Worm (Caenorhabditis elegans) whole organism, late embryonic: Measurements from ENCODE around the gene tam-1.

Experiments used
- C08G9.2 ChIP-seq: sonication (generic microtip); optimal IDR thresholded peaks from 2 replicates; lab custom pipeline; 2016; ENCODE audit warnings: mild to moderate bottlenecking, missing genetic modification characterization, moderate library complexity, missing compliant biosample characterization
- K09A11.1 ChIP-seq: sonication (generic microtip); optimal IDR thresholded peaks from 2 replicates; lab custom pipeline; 2017; ENCODE audit warnings: antibody characterized with exemption, mild to moderate bottlenecking, missing genetic modification characterization, missing compliant biosample characterization; ENCODE audit not compliant: insufficient read depth
- Y22D7AL.16 ChIP-seq: sonication (generic microtip); optimal IDR thresholded peaks from 2 replicates; lab custom pipeline; 2016; ENCODE audit warnings: missing genetic modification characterization, missing compliant biosample characterization
- ahr-1 ChIP-seq: sonication (generic microtip); optimal IDR thresholded peaks from 2 replicates; lab custom pipeline; 2016; ENCODE audit warnings: missing genetic modification characterization, missing compliant biosample characterization
- ama-1 ChIP-seq: fragments of 150-350 bp; optimal IDR thresholded peaks from 2 replicates; lab custom pipeline; 2014
- ceh-18 ChIP-seq: sonication (generic microtip); optimal IDR thresholded peaks from 2 replicates; lab custom pipeline; 2016; ENCODE audit warnings: missing genetic modification characterization, missing compliant biosample characterization
- ceh-24 ChIP-seq: sonication (generic microtip); optimal IDR thresholded peaks from 2 replicates; lab custom pipeline; 2016; ENCODE audit warnings: mild to moderate bottlenecking, missing genetic modification characterization, missing compliant biosample characterization
- ceh-34 ChIP-seq: sonication (generic microtip); optimal IDR thresholded peaks from 2 replicates; lab custom pipeline; 2016; ENCODE audit warnings: mild to moderate bottlenecking, missing genetic modification characterization, missing compliant biosample characterization
- ceh-6 ChIP-seq: fragments of 200-800 bp; sonication (Bioruptor generic); optimal IDR thresholded peaks from 2 replicates; lab custom pipeline; 2018; ENCODE audit warnings: mild to moderate bottlenecking, missing genetic modification characterization, missing compliant biosample characterization
- ceh-9 ChIP-seq: sonication (generic microtip); optimal IDR thresholded peaks from 2 replicates; lab custom pipeline; 2016; ENCODE audit warnings: mild to moderate bottlenecking, missing genetic modification characterization, inconsistent platforms, missing compliant biosample characterization
- che-1 ChIP-seq: sonication (generic microtip); optimal IDR thresholded peaks from 2 replicates; lab custom pipeline; 2016; ENCODE audit warnings: mild to moderate bottlenecking, missing genetic modification characterization, missing compliant biosample characterization
- elt-2 ChIP-seq: sonication (generic microtip); optimal IDR thresholded peaks from 2 replicates; lab custom pipeline; 2016; ENCODE audit warnings: missing genetic modification reagents, missing genetic modification characterization, missing compliant biosample characterization
- elt-4 ChIP-seq: sonication (generic microtip); optimal IDR thresholded peaks from 2 replicates; lab custom pipeline; 2016; ENCODE audit warnings: missing genetic modification characterization, missing compliant biosample characterization
- ets-4 ChIP-seq: sonication (generic microtip); optimal IDR thresholded peaks from 2 replicates; lab custom pipeline; 2016; ENCODE audit warnings: missing genetic modification characterization, missing compliant biosample characterization
- eyg-1 ChIP-seq: sonication (generic microtip); optimal IDR thresholded peaks from 2 replicates; lab custom pipeline; 2016; ENCODE audit warnings: missing genotype, missing genetic modification characterization, missing compliant biosample characterization
- fkh-10 ChIP-seq: fragments of 150-350 bp; optimal IDR thresholded peaks from 2 replicates; lab custom pipeline; 2014; ENCODE audit warnings: missing biosample characterization, missing genetic modification reagents, missing genetic modification characterization
- fkh-6 ChIP-seq: sonication (generic microtip); optimal IDR thresholded peaks from 2 replicates; lab custom pipeline; 2016; ENCODE audit warnings: missing genetic modification characterization, missing compliant biosample characterization
- gmeb-2 ChIP-seq: sonication (generic microtip); optimal IDR thresholded peaks from 2 replicates; lab custom pipeline; 2016; ENCODE audit warnings: missing genetic modification characterization, inconsistent platforms, missing compliant biosample characterization
- hlh-13 ChIP-seq: fragments of 200-800 bp; sonication (Bioruptor generic); optimal IDR thresholded peaks from 2 replicates; lab custom pipeline; 2018; ENCODE audit warnings: mild to moderate bottlenecking, missing genetic modification characterization, missing compliant biosample characterization
- hlh-15 ChIP-seq: sonication (generic microtip); optimal IDR thresholded peaks from 2 replicates; lab custom pipeline; 2016; ENCODE audit warnings: missing genetic modification characterization, missing compliant biosample characterization
- hlh-30 ChIP-seq: sonication (generic microtip); optimal IDR thresholded peaks from 2 replicates; lab custom pipeline; 2017; ENCODE audit warnings: antibody characterized with exemption, missing genetic modification characterization, missing compliant biosample characterization; ENCODE audit not compliant: insufficient read depth
- hlh-8 ChIP-seq: sonication (generic microtip); optimal IDR thresholded peaks from 2 replicates; lab custom pipeline; 2016; ENCODE audit warnings: missing genotype, missing genetic modification characterization, missing compliant biosample characterization
- lin-11 ChIP-seq: fragments of 200-800 bp; sonication (Bioruptor generic); optimal IDR thresholded peaks from 2 replicates; lab custom pipeline; 2018; ENCODE audit warnings: mild to moderate bottlenecking, missing genetic modification characterization, missing compliant biosample characterization
- madf-2 ChIP-seq: sonication (generic microtip); optimal IDR thresholded peaks from 2 replicates; lab custom pipeline; 2017; ENCODE audit warnings: missing genetic modification characterization, missing compliant biosample characterization
- nhr-232 ChIP-seq: sonication (generic microtip); optimal IDR thresholded peaks from 2 replicates; lab custom pipeline; 2016; ENCODE audit warnings: missing genetic modification characterization, missing compliant biosample characterization
- odd-2 ChIP-seq: sonication (generic microtip); optimal IDR thresholded peaks from 2 replicates; lab custom pipeline; 2017; ENCODE audit warnings: antibody characterized with exemption, mild to moderate bottlenecking, missing genetic modification characterization, missing compliant biosample characterization
- pag-3 ChIP-seq: sonication (generic microtip); optimal IDR thresholded peaks from 2 replicates; lab custom pipeline; 2016; ENCODE audit warnings: missing compliant biosample characterization, missing genetic modification characterization, borderline replicate concordance
- pax-1 ChIP-seq: fragments of 150-350 bp; optimal IDR thresholded peaks from 2 replicates; lab custom pipeline; 2014; ENCODE audit warnings: missing biosample characterization, missing genetic modification characterization
- pha-2 ChIP-seq: sonication (generic microtip); optimal IDR thresholded peaks from 2 replicates; lab custom pipeline; 2017; ENCODE audit warnings: mild to moderate bottlenecking, missing genetic modification characterization, missing compliant biosample characterization
- pqm-1 ChIP-seq: sonication (generic microtip); optimal IDR thresholded peaks from 2 replicates; lab custom pipeline; 2016; ENCODE audit warnings: missing genetic modification characterization, missing compliant biosample characterization
- ref-2 ChIP-seq: sonication (generic microtip); optimal IDR thresholded peaks from 2 replicates; lab custom pipeline; 2016; ENCODE audit warnings: missing genetic modification characterization, missing compliant biosample characterization
- sdc-2 ChIP-seq: sonication (generic microtip); optimal IDR thresholded peaks from 2 replicates; lab custom pipeline; 2016; ENCODE audit warnings: missing genotype, missing genetic modification characterization, missing compliant biosample characterization
- ttx-3 ChIP-seq: sonication (generic microtip); optimal IDR thresholded peaks from 2 replicates; lab custom pipeline; 2016; ENCODE audit warnings: missing genetic modification reagents, missing genetic modification characterization, missing compliant biosample characterization
- unc-3 ChIP-seq, 2 experiments: fragments of 200-800 bp in 1 of 2; sonication (Bioruptor generic) in 1 of 2; sonication (generic microtip) in 1 of 2; conservative IDR thresholded peaks in 1 of 2; optimal IDR thresholded peaks in 1 of 2; 2 replicates each; pipeline versions ENCODE4 v1.3.6 to Lab custom; 2016 to 2022; ENCODE audit warnings: missing compliant biosample characterization in 2 of 2, missing genetic modification characterization in 2 of 2, missing genetic modification reagents in 1 of 2
- unc-42 ChIP-seq: sonication (generic microtip); optimal IDR thresholded peaks from 2 replicates; lab custom pipeline; 2016; ENCODE audit warnings: missing genotype, missing genetic modification characterization, missing compliant biosample characterization

Gene tam-1

DNA sequence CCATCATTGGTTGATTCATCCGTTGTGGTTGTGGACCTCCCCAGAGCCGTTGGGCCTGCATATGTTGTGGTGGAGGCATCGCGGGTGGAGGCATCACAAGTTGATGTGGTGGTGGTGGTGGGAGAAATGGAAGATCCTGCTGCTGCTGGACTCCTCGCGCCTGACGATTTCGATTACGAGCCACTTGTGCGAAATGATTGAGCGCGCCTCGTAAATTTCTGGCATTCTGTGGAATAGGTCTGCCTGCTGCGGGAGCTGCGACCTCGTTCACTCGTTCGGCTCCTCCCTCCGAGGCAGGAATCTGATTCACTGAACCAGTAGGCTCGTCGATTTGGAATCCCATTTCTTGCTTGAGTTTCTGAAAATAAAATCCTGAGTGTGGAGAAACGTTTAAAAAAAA, 2.2 kb downstream of the tam-1 start:
- TF ChIP-seq elt-4 (tag; lab: Kevin White, UChicago) (no peak), lin-11 (no peak), fkh-6 (tag; lab: Kevin White, UChicago) (no peak), ahr-1 (tag; lab: Kevin White, UChicago) (no peak), eyg-1 (tag; lab: Kevin White, UChicago) (no peak), gmeb-2 (tag; lab: Kevin White, UChicago) (no peak), ceh-34 (tag; lab: Kevin White, UChicago) (no peak), odd-2 (tag; lab: Kevin White, UChicago) (no peak), ets-4 (tag; lab: Kevin White, UChicago) (no peak), elt-2 (tag; lab: Kevin White, UChicago) (no peak), hlh-30 (tag; lab: Kevin White, UChicago) (no peak), unc-42 (tag; lab: Kevin White, UChicago) (no peak), ceh-24 (tag; lab: Kevin White, UChicago) (no peak), K09A11.1 (tag; lab: Kevin White, UChicago) (no peak), Y22D7AL.16 (no peak), ceh-9 (tag; lab: Kevin White, UChicago) (no peak)

DNA sequence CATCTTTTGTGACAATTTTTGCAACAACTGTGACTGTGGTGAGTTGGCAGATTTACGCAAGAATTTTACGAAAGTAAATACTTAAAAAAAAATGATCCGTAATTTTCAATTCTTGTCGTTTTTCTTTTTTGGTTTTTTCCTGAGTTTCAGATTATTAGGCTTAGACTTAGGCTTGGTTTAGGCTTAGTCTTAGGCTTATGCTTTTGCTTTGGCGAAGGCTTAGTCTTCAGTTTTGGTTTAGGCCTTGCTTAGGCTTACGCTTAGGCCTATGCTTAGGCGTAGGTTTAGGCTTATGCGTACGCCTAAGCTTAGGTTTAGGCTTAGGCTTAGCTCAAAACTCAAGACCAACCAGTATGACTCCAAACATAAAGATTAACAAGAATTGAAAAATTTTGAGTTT, 5.3 kb downstream of the tam-1 start:
- no peak for TF ChIP-seq pag-3 (tag; lab: Kevin White, UChicago)
- no peak for TF ChIP-seq hlh-13 (GFP tag; lab: Kevin White, UChicago)
- no peak for TF ChIP-seq hlh-8 (tag; lab: Kevin White, UChicago)
- TF ChIP-seq fkh-10 (GFP tag; lab: Kevin White, UChicago), result no peak
- no peak for TF ChIP-seq pqm-1 (tag; lab: Kevin White, UChicago)
- TF ChIP-seq ceh-24 (tag; lab: Kevin White, UChicago), result no peak
- no peak for TF ChIP-seq ceh-6 (GFP tag; lab: Kevin White, UChicago)
- no peak for TF ChIP-seq hlh-15 (tag; lab: Kevin White, UChicago)
- TF ChIP-seq K09A11.1 (tag; lab: Kevin White, UChicago), result no peak
- no peak for TF ChIP-seq pha-2 (tag; lab: Kevin White, UChicago)
- no peak for TF ChIP-seq ceh-34 (tag; lab: Kevin White, UChicago)
- no peak for TF ChIP-seq unc-42 (tag; lab: Kevin White, UChicago)
- no peak for TF ChIP-seq pax-1 (tag; lab: Kevin White, UChicago)
- no peak for TF ChIP-seq ama-1 (lab: Kevin White, UChicago)
- no peak for TF ChIP-seq ahr-1 (tag; lab: Kevin White, UChicago)
- no peak for TF ChIP-seq unc-3 (GFP tag; conservative IDR thresholded peaks at IDR 0.05; lab: Robert Waterston, UW)
- TF ChIP-seq unc-3 (tag; optimal IDR thresholded peaks at IDR 0.05; lab: Kevin White, UChicago), result no peak
- TF ChIP-seq C08G9.2 (tag; lab: Kevin White, UChicago), result no peak
- no peak for TF ChIP-seq ceh-9 (tag; lab: Kevin White, UChicago)
- no peak for TF ChIP-seq sdc-2 (tag; lab: Kevin White, UChicago)

DNA sequence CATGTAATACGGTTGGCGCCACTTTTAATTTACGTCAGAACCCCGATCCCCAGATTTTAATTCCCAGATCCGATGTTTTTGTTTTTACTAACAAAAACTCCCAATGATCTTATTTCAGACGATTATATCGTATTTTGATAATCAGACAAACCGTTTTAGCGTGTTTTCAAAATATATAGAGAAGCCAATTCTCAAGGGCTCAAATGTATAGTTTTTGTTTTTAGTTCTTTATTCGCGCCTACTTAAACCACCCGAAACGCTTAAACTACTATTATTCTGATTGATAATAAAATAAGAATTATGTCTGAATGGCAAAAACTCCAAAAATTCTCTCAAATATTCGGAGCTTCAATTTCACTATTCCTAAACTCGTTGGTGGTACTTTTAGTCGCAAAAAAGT, 6.4 kb downstream of the tam-1 start, which contains the start of gene str-208:
Gene str-208, plus strand, starts transcription at position 301 of the 400 bp plus-strand sequence.
- TF ChIP-seq ref-2 (no peak), unc-42 (tag; lab: Kevin White, UChicago) (no peak)

DNA sequence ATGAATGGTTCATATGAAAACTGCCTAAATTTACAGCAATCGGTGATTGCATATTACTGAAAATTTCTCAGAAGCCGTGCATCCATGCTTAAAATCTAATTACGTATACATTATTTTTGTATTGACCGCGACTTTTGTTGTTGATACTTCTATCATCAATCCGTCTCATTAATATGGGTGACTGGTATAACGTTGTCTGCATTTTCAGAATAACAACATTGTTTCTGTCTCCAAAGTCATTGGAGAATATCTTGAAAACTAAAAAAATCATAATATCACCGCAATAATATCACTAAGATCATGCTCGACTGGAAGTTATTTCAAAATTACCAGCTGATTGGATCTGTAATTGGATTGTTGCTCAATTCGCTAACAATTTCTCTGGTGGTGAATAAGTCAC, 11.5 kb downstream of the tam-1 start, which contains the start of gene str-207:
Gene str-207, plus strand, starts transcription at position 301 of the 400 bp plus-strand sequence.
- TF ChIP-seq fkh-10 (GFP tag; lab: Kevin White, UChicago), result no peak
- no peak for TF ChIP-seq ceh-24 (tag; lab: Kevin White, UChicago)
- no peak for TF ChIP-seq nhr-232 (tag; lab: Kevin White, UChicago)
- TF ChIP-seq madf-2 (tag; lab: Kevin White, UChicago), result no peak
- no peak for TF ChIP-seq ceh-18
- TF ChIP-seq sdc-2 (tag; lab: Kevin White, UChicago), result no peak
- no peak for TF ChIP-seq che-1 (tag; lab: Kevin White, UChicago)
- no peak for TF ChIP-seq ttx-3 (tag; lab: Kevin White, UChicago)
